Fruit fly (Drosophila melanogaster) Kc167 (cell line): ENCODE measurements around the gene CG17105.

Experiments
- Myc ChIP-seq: fragments of >200 bp; optimal IDR thresholded peaks from 2 replicates; lab custom pipeline; 2017; ENCODE audit warnings: missing external identifiers
- h ChIP-seq: fragments of >200 bp; optimal IDR thresholded peaks from 3 replicates; lab custom pipeline; 2018; ENCODE audit warnings: missing external identifiers
- psq ChIP-seq: fragments of >200 bp; optimal IDR thresholded peaks from 2 replicates; lab custom pipeline; 2017; ENCODE audit warnings: missing external identifiers

DNA sequence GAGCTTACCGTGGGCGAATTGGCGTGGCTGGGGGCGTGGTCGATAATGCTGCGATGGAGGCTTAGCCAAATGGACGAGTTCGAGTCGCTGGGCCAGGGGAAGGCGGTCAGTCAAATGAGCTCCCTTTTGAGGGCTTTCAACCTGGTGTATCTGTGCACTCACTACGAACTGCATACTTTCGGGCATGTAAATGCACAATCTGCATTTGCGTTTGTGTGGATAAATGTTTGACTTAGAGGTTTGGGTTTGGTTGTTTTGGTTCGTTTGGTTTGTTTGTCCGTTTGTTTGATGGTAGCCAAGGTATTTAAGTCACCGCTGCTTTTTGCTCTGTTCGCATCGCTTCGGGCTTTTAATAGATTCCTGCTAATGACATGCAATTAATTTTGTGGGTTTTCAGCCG is 30.4 kb downstream of the CG17105 start:
- TF ChIP-seq Myc (no peak), h (lab: Kevin White, UChicago) (no peak), psq (lab: Kevin White, UChicago) (no peak)
